Worm (Caenorhabditis elegans) whole organism, L4 larva: ENCODE results near the gene C08B6.10.

Source experiments
- R02D3.7 ChIP-seq: fragments of 150-350 bp; sonication (generic microtip); optimal IDR thresholded peaks from 3 replicates; lab custom pipeline; 2014; ENCODE audit warnings: missing biosample characterization, missing genetic modification characterization
- ZK546.5 ChIP-seq, 2 experiments: sonication (generic microtip); optimal IDR thresholded peaks; 2 replicates each; lab custom pipeline; 2017; ENCODE audit warnings: missing biosample characterization in 2 of 2, missing genetic modification characterization in 2 of 2
- aly-2 ChIP-seq: sonication (generic microtip); optimal IDR thresholded peaks from 2 replicates; lab custom pipeline; 2018; ENCODE audit warnings: missing biosample characterization, missing genetic modification characterization
- ceh-82 ChIP-seq: sonication (generic microtip); optimal IDR thresholded peaks from 2 replicates; lab custom pipeline; 2017; ENCODE audit warnings: missing biosample characterization, missing genetic modification characterization
- ces-1 ChIP-seq: fragments of 150-350 bp; sonication (generic microtip); optimal IDR thresholded peaks from 4 replicates; lab custom pipeline; 2014; ENCODE audit warnings: missing biosample characterization, missing genetic modification reagents, missing genetic modification characterization
- set-16 ChIP-seq: fragments of 200-800 bp; sonication (Bioruptor generic); IDR thresholded peaks from 2 replicates; pipeline ENCODE4 v1.3.6; 2022; ENCODE audit warnings: missing genetic modification reagents, missing genetic modification characterization, missing compliant biosample characterization
- zag-1 ChIP-seq: fragments of 150-350 bp; optimal IDR thresholded peaks from 2 replicates; lab custom pipeline; 2014; ENCODE audit warnings: missing biosample characterization, missing genetic modification characterization

DNA sequence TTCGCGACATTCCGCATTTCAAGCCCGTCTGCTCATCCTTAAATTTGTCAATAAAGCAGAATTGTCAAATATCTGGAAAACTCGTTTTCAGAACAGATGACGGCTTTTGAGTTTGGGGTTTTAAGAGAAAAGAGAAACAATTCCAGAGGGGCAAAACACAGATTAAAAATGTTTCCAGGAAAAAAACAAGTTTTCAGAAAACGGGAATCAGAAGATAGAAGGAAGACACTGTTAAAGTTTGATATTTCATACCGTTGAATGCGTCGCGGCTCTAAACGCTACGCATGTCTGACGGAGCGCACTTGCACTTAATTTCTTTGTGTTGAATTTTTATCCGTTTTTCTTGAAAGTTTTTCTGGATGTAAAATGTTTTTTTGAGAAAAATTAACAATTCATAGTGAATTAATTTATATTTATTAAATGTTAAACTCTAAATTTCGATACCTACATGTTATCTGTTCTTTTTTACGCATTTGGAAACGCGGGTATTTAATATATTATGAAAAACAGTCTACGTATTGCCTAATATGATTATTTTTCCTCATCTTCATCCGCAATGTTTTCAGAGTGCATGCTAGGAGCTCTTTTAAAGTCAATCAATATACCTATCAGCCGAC, 8.9 kb downstream of the C08B6.10 start, which contains the start of the genes C08B6.18, wdr-20 and C08B6.8:
- TF ChIP-seq ZK546.5 (tag; optimal IDR thresholded peaks at IDR 0.05; lab: Kevin White, UChicago) = no peak
- TF ChIP-seq ces-1 (GFP tag; lab: Kevin White, UChicago) = no peak
- no peak for TF ChIP-seq aly-2 (tag; lab: Kevin White, UChicago)
- no peak for TF ChIP-seq set-16 (GFP tag; lab: Robert Waterston, UW)
- no peak for TF ChIP-seq zag-1 (tag; lab: Kevin White, UChicago)
- TF ChIP-seq R02D3.7 (tag; lab: Kevin White, UChicago) = no peak
- TF ChIP-seq ceh-82 (tag; lab: Kevin White, UChicago) = no peak
